Worm (Caenorhabditis elegans) whole organism, late embryonic: Measurements from ENCODE around the gene F22D3.4.
A peak's percentile ranks its signal among the peaks of the same experiment; 100 is the strongest.

Source experiments
- C08G9.2 ChIP-seq: sonication (generic microtip); optimal IDR thresholded peaks from 2 replicates; lab custom pipeline; 2016; ENCODE audit warnings: mild to moderate bottlenecking, missing genetic modification characterization, moderate library complexity, missing compliant biosample characterization
- F13H6.1 ChIP-seq: sonication (generic microtip); optimal IDR thresholded peaks from 2 replicates; lab custom pipeline; 2016; ENCODE audit warnings: missing genetic modification characterization, missing compliant biosample characterization
- K09A11.1 ChIP-seq: sonication (generic microtip); optimal IDR thresholded peaks from 2 replicates; lab custom pipeline; 2017; ENCODE audit warnings: antibody characterized with exemption, mild to moderate bottlenecking, missing genetic modification characterization, missing compliant biosample characterization; ENCODE audit not compliant: insufficient read depth
- T23F11.4 ChIP-seq: fragments of 200-800 bp; sonication (Bioruptor generic); optimal IDR thresholded peaks from 2 replicates; lab custom pipeline; 2018; ENCODE audit warnings: mild to moderate bottlenecking, missing genetic modification characterization, missing compliant biosample characterization
- Y22D7AL.16 ChIP-seq: sonication (generic microtip); optimal IDR thresholded peaks from 2 replicates; lab custom pipeline; 2016; ENCODE audit warnings: missing genetic modification characterization, missing compliant biosample characterization
- ama-1 ChIP-seq: fragments of 150-350 bp; optimal IDR thresholded peaks from 2 replicates; lab custom pipeline; 2014
- ceh-14 ChIP-seq: sonication (generic microtip); optimal IDR thresholded peaks from 2 replicates; lab custom pipeline; 2016; ENCODE audit warnings: missing genotype, missing genetic modification characterization, missing compliant biosample characterization
- ceh-18 ChIP-seq: sonication (generic microtip); optimal IDR thresholded peaks from 2 replicates; lab custom pipeline; 2016; ENCODE audit warnings: missing genetic modification characterization, missing compliant biosample characterization
- ceh-19 ChIP-seq: fragments of 200-800 bp; sonication (Bioruptor generic); optimal IDR thresholded peaks from 2 replicates; lab custom pipeline; 2018; ENCODE audit warnings: mild to moderate bottlenecking, missing genetic modification characterization, missing compliant biosample characterization
- ceh-22 ChIP-seq: sonication (generic microtip); optimal IDR thresholded peaks from 2 replicates; lab custom pipeline; 2017; ENCODE audit warnings: missing biosample characterization, missing genetic modification characterization
- ceh-24 ChIP-seq: sonication (generic microtip); optimal IDR thresholded peaks from 2 replicates; lab custom pipeline; 2016; ENCODE audit warnings: mild to moderate bottlenecking, missing genetic modification characterization, missing compliant biosample characterization
- ceh-30 ChIP-seq: fragments of 150-350 bp; optimal IDR thresholded peaks from 2 replicates; lab custom pipeline; 2014; ENCODE audit warnings: missing biosample characterization, missing genetic modification characterization
- ceh-31 ChIP-seq: sonication (generic microtip); optimal IDR thresholded peaks from 2 replicates; lab custom pipeline; 2016; ENCODE audit warnings: missing genetic modification characterization, missing compliant biosample characterization
- ceh-45 ChIP-seq: fragments of 200-800 bp; sonication (Bioruptor generic); IDR thresholded peaks from 2 replicates; pipeline ENCODE4 v1.3.6; 2022; ENCODE audit warnings: missing genetic modification reagents, missing genetic modification characterization, missing compliant biosample characterization
- ceh-48 ChIP-seq: sonication (generic microtip); optimal IDR thresholded peaks from 2 replicates; lab custom pipeline; 2016; ENCODE audit warnings: missing genetic modification characterization, inconsistent platforms, missing compliant biosample characterization
- ceh-6 ChIP-seq: fragments of 200-800 bp; sonication (Bioruptor generic); optimal IDR thresholded peaks from 2 replicates; lab custom pipeline; 2018; ENCODE audit warnings: mild to moderate bottlenecking, missing genetic modification characterization, missing compliant biosample characterization
- che-1 ChIP-seq: sonication (generic microtip); optimal IDR thresholded peaks from 2 replicates; lab custom pipeline; 2016; ENCODE audit warnings: mild to moderate bottlenecking, missing genetic modification characterization, missing compliant biosample characterization
- dve-1 ChIP-seq: sonication (generic microtip); optimal IDR thresholded peaks from 2 replicates; lab custom pipeline; 2017; ENCODE audit warnings: antibody characterized with exemption, mild to moderate bottlenecking, missing genetic modification characterization, missing compliant biosample characterization
- elt-4 ChIP-seq: sonication (generic microtip); optimal IDR thresholded peaks from 2 replicates; lab custom pipeline; 2016; ENCODE audit warnings: missing genetic modification characterization, missing compliant biosample characterization
- ets-4 ChIP-seq: sonication (generic microtip); optimal IDR thresholded peaks from 2 replicates; lab custom pipeline; 2016; ENCODE audit warnings: missing genetic modification characterization, missing compliant biosample characterization
- fax-1 ChIP-seq: sonication (generic microtip); optimal IDR thresholded peaks from 2 replicates; lab custom pipeline; 2016; ENCODE audit warnings: missing genotype, missing genetic modification characterization, missing compliant biosample characterization
- fkh-10 ChIP-seq: fragments of 150-350 bp; optimal IDR thresholded peaks from 2 replicates; lab custom pipeline; 2014; ENCODE audit warnings: missing biosample characterization, missing genetic modification reagents, missing genetic modification characterization
- fkh-6 ChIP-seq: sonication (generic microtip); optimal IDR thresholded peaks from 2 replicates; lab custom pipeline; 2016; ENCODE audit warnings: missing genetic modification characterization, missing compliant biosample characterization
- gmeb-2 ChIP-seq: sonication (generic microtip); optimal IDR thresholded peaks from 2 replicates; lab custom pipeline; 2016; ENCODE audit warnings: missing genetic modification characterization, inconsistent platforms, missing compliant biosample characterization
- hlh-15 ChIP-seq: sonication (generic microtip); optimal IDR thresholded peaks from 2 replicates; lab custom pipeline; 2016; ENCODE audit warnings: missing genetic modification characterization, missing compliant biosample characterization
- hlh-30 ChIP-seq: sonication (generic microtip); optimal IDR thresholded peaks from 2 replicates; lab custom pipeline; 2017; ENCODE audit warnings: antibody characterized with exemption, missing genetic modification characterization, missing compliant biosample characterization; ENCODE audit not compliant: insufficient read depth
- hlh-6 ChIP-seq: sonication (generic microtip); optimal IDR thresholded peaks from 2 replicates; lab custom pipeline; 2016; ENCODE audit warnings: missing genotype, missing genetic modification characterization, missing compliant biosample characterization
- lin-11 ChIP-seq: fragments of 200-800 bp; sonication (Bioruptor generic); optimal IDR thresholded peaks from 2 replicates; lab custom pipeline; 2018; ENCODE audit warnings: mild to moderate bottlenecking, missing genetic modification characterization, missing compliant biosample characterization
- nfya-1 ChIP-seq: sonication (generic microtip); optimal IDR thresholded peaks from 2 replicates; lab custom pipeline; 2017; ENCODE audit warnings: missing genetic modification characterization, mild to moderate bottlenecking, missing compliant biosample characterization, antibody characterized with exemption, moderate library complexity
- nhr-11 ChIP-seq: fragments of 150-350 bp; optimal IDR thresholded peaks from 2 replicates; lab custom pipeline; 2014; ENCODE audit warnings: missing biosample characterization, missing genetic modification characterization
- nhr-232 ChIP-seq: sonication (generic microtip); optimal IDR thresholded peaks from 2 replicates; lab custom pipeline; 2016; ENCODE audit warnings: missing genetic modification characterization, missing compliant biosample characterization
- npax-4 ChIP-seq: sonication (generic microtip); optimal IDR thresholded peaks from 2 replicates; lab custom pipeline; 2016; ENCODE audit warnings: missing genetic modification characterization, missing compliant biosample characterization
- pag-3 ChIP-seq: sonication (generic microtip); optimal IDR thresholded peaks from 2 replicates; lab custom pipeline; 2016; ENCODE audit warnings: missing compliant biosample characterization, missing genetic modification characterization, borderline replicate concordance
- pat-9 ChIP-seq: fragments of 200-800 bp; sonication (Bioruptor generic); optimal IDR thresholded peaks from 2 replicates; lab custom pipeline; 2018; ENCODE audit warnings: mild to moderate bottlenecking, missing genetic modification characterization, moderate library complexity, missing compliant biosample characterization
- pax-1 ChIP-seq: fragments of 150-350 bp; optimal IDR thresholded peaks from 2 replicates; lab custom pipeline; 2014; ENCODE audit warnings: missing biosample characterization, missing genetic modification characterization
- pqm-1 ChIP-seq: sonication (generic microtip); optimal IDR thresholded peaks from 2 replicates; lab custom pipeline; 2016; ENCODE audit warnings: missing genetic modification characterization, missing compliant biosample characterization
- pros-1 ChIP-seq: fragments of 150-350 bp; optimal IDR thresholded peaks from 2 replicates; lab custom pipeline; 2014; ENCODE audit warnings: missing biosample characterization, missing genetic modification reagents, missing genetic modification characterization
- ref-2 ChIP-seq: sonication (generic microtip); optimal IDR thresholded peaks from 2 replicates; lab custom pipeline; 2016; ENCODE audit warnings: missing genetic modification characterization, missing compliant biosample characterization
- rnt-1 ChIP-seq: sonication (generic microtip); optimal IDR thresholded peaks from 2 replicates; lab custom pipeline; 2016; ENCODE audit warnings: missing genetic modification characterization, missing compliant biosample characterization
- sdc-2 ChIP-seq: sonication (generic microtip); optimal IDR thresholded peaks from 2 replicates; lab custom pipeline; 2016; ENCODE audit warnings: missing genotype, missing genetic modification characterization, missing compliant biosample characterization
- sox-2 ChIP-seq: fragments of 200-800 bp; sonication (Bioruptor generic); IDR thresholded peaks from 2 replicates; pipeline ENCODE4 v1.3.6; 2022; ENCODE audit warnings: missing genetic modification reagents, missing genetic modification characterization, missing compliant biosample characterization
- sox-4 ChIP-seq: sonication (generic microtip); optimal IDR thresholded peaks from 2 replicates; lab custom pipeline; 2017; ENCODE audit warnings: mild to moderate bottlenecking, missing genetic modification characterization, inconsistent platforms, missing compliant biosample characterization
- syd-9 ChIP-seq: sonication (generic microtip); optimal IDR thresholded peaks from 2 replicates; lab custom pipeline; 2016; ENCODE audit warnings: mild to moderate bottlenecking, missing genetic modification characterization, moderate library complexity, missing compliant biosample characterization
- tbx-7 ChIP-seq: sonication (generic microtip); optimal IDR thresholded peaks from 2 replicates; lab custom pipeline; 2016; ENCODE audit warnings: missing genotype, missing genetic modification characterization, missing compliant biosample characterization
- ttx-3 ChIP-seq: sonication (generic microtip); optimal IDR thresholded peaks from 2 replicates; lab custom pipeline; 2016; ENCODE audit warnings: missing genetic modification reagents, missing genetic modification characterization, missing compliant biosample characterization
- unc-3 ChIP-seq, 2 experiments: fragments of 200-800 bp in 1 of 2; sonication (Bioruptor generic) in 1 of 2; sonication (generic microtip) in 1 of 2; conservative IDR thresholded peaks in 1 of 2; optimal IDR thresholded peaks in 1 of 2; 2 replicates each; pipeline versions ENCODE4 v1.3.6 to Lab custom; 2016 to 2022; ENCODE audit warnings: missing compliant biosample characterization in 2 of 2, missing genetic modification characterization in 2 of 2, missing genetic modification reagents in 1 of 2

Gene F22D3.4

ce11 chrII:6972185-6972737 is 44.9 kb upstream of the F22D3.4 start, which contains the start of gene art-1:
art-1 (minus strand) TSS chrII:6972235.
- TF ChIP-seq C08G9.2 (tag; lab: Kevin White, UChicago) (no peak), ceh-19 (GFP tag; lab: Kevin White, UChicago) (no peak), hlh-15 (no peak), hlh-6 (tag; lab: Kevin White, UChicago) (no peak), ceh-24 (tag; lab: Kevin White, UChicago) (no peak), ceh-6 (GFP tag; lab: Kevin White, UChicago) (no peak), ceh-30 (tag; lab: Kevin White, UChicago) (no peak), che-1 (no peak), ceh-45 (GFP tag; lab: Robert Waterston, UW) (no peak), gmeb-2 (tag; lab: Kevin White, UChicago) (no peak), tbx-7 (tag; lab: Kevin White, UChicago) (no peak), hlh-30 (tag; lab: Kevin White, UChicago) (no peak), pqm-1 (tag; lab: Kevin White, UChicago) (no peak), ets-4 (tag; lab: Kevin White, UChicago) (no peak)

- TF ChIP-seq elt-4 (tag; lab: Kevin White, UChicago) (no peak), ceh-18 (tag; lab: Kevin White, UChicago) (no peak), pros-1 (no peak), F13H6.1 (tag; lab: Kevin White, UChicago) (no peak), ceh-45 (GFP tag; lab: Robert Waterston, UW) (no peak), ref-2 (no peak), K09A11.1 (no peak)
These were observed 43.1 kb upstream of the F22D3.4 start, which contains the start of gene C15F1.5 for ce11 chrII:6970515-6970914. C15F1.5 (minus strand) TSS chrII:6970615.

DNA sequence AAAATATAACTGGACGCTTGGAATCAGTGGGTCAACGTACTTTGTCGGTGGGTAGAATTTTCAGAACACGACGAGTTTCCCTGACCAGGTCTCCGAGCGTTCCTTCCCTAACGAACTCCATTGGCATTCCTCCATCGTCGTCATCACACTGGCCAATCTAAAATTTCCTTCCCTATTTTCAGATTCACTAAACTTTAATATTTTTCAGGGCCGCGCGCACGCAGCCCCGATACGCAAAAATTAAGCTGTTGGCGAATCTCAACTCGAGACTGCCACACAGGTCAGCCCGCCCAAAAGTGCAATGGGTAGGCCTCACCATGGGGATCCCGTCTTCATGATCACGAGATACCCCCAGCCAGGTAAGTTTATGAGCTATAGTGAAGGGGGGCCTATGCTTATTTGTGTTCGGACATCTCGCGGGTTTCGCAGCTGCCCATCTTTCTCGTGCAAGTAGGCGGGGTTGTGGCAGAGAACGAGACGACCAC is 40.8 kb upstream of the F22D3.4 start:
- TF ChIP-seq fax-1 (tag; lab: Kevin White, UChicago) (no peak), pros-1 (no peak), ama-1 (lab: Kevin White, UChicago) (peak; percentile 97), pqm-1 (tag; lab: Kevin White, UChicago) (no peak), hlh-30 (tag; lab: Kevin White, UChicago) (peak; percentile 92), Y22D7AL.16 (tag; lab: Kevin White, UChicago) (no peak), elt-4 (tag; lab: Kevin White, UChicago) (no peak), npax-4 (no peak), sox-2 (no peak; the same call in 1 of the 2 replicates), sox-4 (no peak), rnt-1 (tag; lab: Kevin White, UChicago) (peak; percentile 32), dve-1 (tag; lab: Kevin White, UChicago) (peak; percentile 26), ref-2 (peak; percentile 64), nhr-11 (tag; lab: Kevin White, UChicago) (no peak), ceh-31 (tag; lab: Kevin White, UChicago) (peak; percentile 36), ceh-6 (GFP tag; lab: Kevin White, UChicago) (no peak), fkh-10 (no peak), ceh-48 (tag; lab: Kevin White, UChicago) (no peak), nhr-232 (tag; lab: Kevin White, UChicago) (no peak), syd-9 (peak; percentile 29), ceh-24 (tag; lab: Kevin White, UChicago) (no peak), ceh-18 (tag; lab: Kevin White, UChicago) (peak; percentile 7), pat-9 (no peak), ets-4 (tag; lab: Kevin White, UChicago) (no peak), T23F11.4 (GFP tag; lab: Kevin White, UChicago) (no peak), sdc-2 (tag; lab: Kevin White, UChicago) (peak; percentile 31), tbx-7 (tag; lab: Kevin White, UChicago) (peak; percentile 21), pag-3 (tag; lab: Kevin White, UChicago) (no peak), ceh-14 (no peak), ceh-45 (GFP tag; lab: Robert Waterston, UW) (no peak), unc-3 (GFP tag; conservative IDR thresholded peaks at IDR 0.05; lab: Robert Waterston, UW) (no peak), unc-3 (tag; optimal IDR thresholded peaks at IDR 0.05; lab: Kevin White, UChicago) (no peak), pax-1 (no peak), nfya-1 (peak; percentile 37), ceh-22 (tag; lab: Kevin White, UChicago) (no peak), ttx-3 (tag; lab: Kevin White, UChicago) (no peak), fkh-6 (tag; lab: Kevin White, UChicago) (no peak), C08G9.2 (tag; lab: Kevin White, UChicago) (no peak), lin-11 (no peak)
